Fruit fly (Drosophila melanogaster) whole organism, adult: ENCODE results near the gene CG10602.

Experiments
- CG5204 ChIP-seq: fragments of 200-800 bp; sonication (Bioruptor generic); optimal IDR thresholded peaks from 2 replicates; lab custom pipeline; 2016; ENCODE audit warnings: missing biosample characterization, missing genetic modification characterization
- CG7045 ChIP-seq: fragments of 200-800 bp; sonication (Bioruptor generic); optimal IDR thresholded peaks from 2 replicates; lab custom pipeline; 2017; ENCODE audit warnings: missing biosample characterization, mild to moderate bottlenecking, missing genetic modification characterization
- CG7101 ChIP-seq: fragments of 200-800 bp; sonication (Bioruptor generic); optimal IDR thresholded peaks from 2 replicates; lab custom pipeline; 2018; ENCODE audit warnings: missing biosample characterization, mild to moderate bottlenecking, missing genetic modification characterization, moderate library complexity
- Crg-1 ChIP-seq: fragments of 200-800 bp; sonication (Bioruptor generic); optimal IDR thresholded peaks from 2 replicates; lab custom pipeline; 2016; ENCODE audit warnings: missing biosample characterization, missing genetic modification characterization
- Hr96 ChIP-seq: fragments of 200-800 bp; sonication (Bioruptor generic); optimal IDR thresholded peaks from 2 replicates; lab custom pipeline; 2016; ENCODE audit warnings: missing biosample characterization, missing genetic modification characterization
- Mnt ChIP-seq: fragments of 200-800 bp; sonication (Bioruptor generic); optimal IDR thresholded peaks from 2 replicates; lab custom pipeline; 2016; ENCODE audit warnings: missing biosample characterization, mild to moderate bottlenecking, missing genetic modification characterization
- bab1 ChIP-seq: fragments of 200-800 bp; sonication (Bioruptor generic); optimal IDR thresholded peaks from 3 replicates; lab custom pipeline; 2019; ENCODE audit warnings: missing biosample characterization, mild to moderate bottlenecking, missing genetic modification characterization, moderate library complexity
- cnc ChIP-seq, 2 experiments: fragments of >200 bp; optimal IDR thresholded peaks; 2 replicates each; lab custom pipeline; 2017
- ovo ChIP-seq: fragments of 200-800 bp; sonication (Bioruptor generic); optimal IDR thresholded peaks from 2 replicates; lab custom pipeline; 2016; ENCODE audit warnings: missing biosample characterization, missing genetic modification characterization
- toe ChIP-seq: fragments of 200-800 bp; sonication (Bioruptor generic); optimal IDR thresholded peaks from 2 replicates; lab custom pipeline; 2016; ENCODE audit warnings: missing biosample characterization, missing genetic modification characterization

DNA sequence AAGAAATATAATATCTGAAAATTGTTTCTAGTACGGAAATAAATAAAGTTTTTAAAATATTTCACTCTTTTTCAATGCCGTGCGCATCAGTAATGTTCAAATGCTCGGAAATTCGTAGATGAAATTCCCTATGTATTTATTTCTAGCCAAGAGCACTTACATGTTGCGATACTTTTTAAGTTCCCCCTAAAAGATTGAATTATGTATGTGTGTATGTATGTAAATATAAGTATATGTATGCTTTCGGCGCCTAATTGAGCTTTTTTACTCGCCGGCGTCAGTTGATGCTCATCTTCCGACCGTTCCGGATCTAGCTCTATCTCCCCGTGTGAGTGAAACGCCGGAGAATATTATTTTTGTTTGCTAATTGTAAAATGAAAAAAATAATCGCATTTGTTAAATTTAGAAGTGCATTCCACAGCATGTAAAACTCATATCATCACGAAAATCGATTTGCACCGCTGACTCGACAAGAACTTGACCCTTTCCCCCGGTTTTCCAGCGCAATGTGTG lies 32.5 kb downstream of the CG10602 start, which contains the start of gene Ugt36E1:
- TF ChIP-seq CG5204 = no peak
- TF ChIP-seq CG7101 (tag; lab: Kevin White, UChicago) = no peak
- TF ChIP-seq cnc (optimal IDR thresholded peaks at IDR 0.05; lab: Kevin White, UChicago) = no peak
- TF ChIP-seq bab1 (GFP tag; lab: Kevin White, UChicago) = no peak
- no peak for TF ChIP-seq Hr96 (GFP tag; lab: Kevin White, UChicago)
- TF ChIP-seq Mnt (GFP tag; lab: Kevin White, UChicago) = no peak
- TF ChIP-seq toe (GFP tag; lab: Kevin White, UChicago) = no peak
- TF ChIP-seq Crg-1 (GFP tag; lab: Kevin White, UChicago) = no peak
- TF ChIP-seq ovo (GFP tag; lab: Kevin White, UChicago) = no peak
- no peak for TF ChIP-seq CG7045 (GFP tag; lab: Kevin White, UChicago)
